Worm (Caenorhabditis elegans) whole organism, mixed stage, embryonic: ENCODE measurements around the gene nas-8.

Experiments
- bed-3 ChIP-seq: fragments of 200-800 bp; sonication (Bioruptor generic); optimal IDR thresholded peaks from 3 replicates; lab custom pipeline; 2018; ENCODE audit warnings: mild to moderate bottlenecking, missing genetic modification characterization, moderate library complexity, missing compliant biosample characterization
- blmp-1 ChIP-seq: fragments of 150-350 bp; optimal IDR thresholded peaks from 2 replicates; lab custom pipeline; 2014; ENCODE audit warnings: missing biosample characterization, missing genetic modification characterization
- ceh-39 ChIP-seq: fragments of 150-350 bp; optimal IDR thresholded peaks from 2 replicates; lab custom pipeline; 2014; ENCODE audit warnings: missing biosample characterization, missing genetic modification characterization
- ceh-43 ChIP-seq: fragments of 200-800 bp; sonication (Bioruptor generic); optimal IDR thresholded peaks from 2 replicates; lab custom pipeline; 2018; ENCODE audit warnings: mild to moderate bottlenecking, missing genetic modification characterization, moderate library complexity, missing compliant biosample characterization
- ces-1 ChIP-seq: fragments of 150-350 bp; optimal IDR thresholded peaks from 2 replicates; lab custom pipeline; 2014; ENCODE audit warnings: missing biosample characterization, missing genetic modification reagents, missing genetic modification characterization
- cnd-1 ChIP-seq: fragments of 200-800 bp; sonication (Bioruptor generic); optimal IDR thresholded peaks from 2 replicates; lab custom pipeline; 2018; ENCODE audit warnings: mild to moderate bottlenecking, missing genetic modification characterization, missing compliant biosample characterization
- elt-1 ChIP-seq: sonication (generic microtip); optimal IDR thresholded peaks from 2 replicates; lab custom pipeline; 2017; ENCODE audit warnings: missing genetic modification characterization, mild to moderate bottlenecking, missing compliant biosample characterization, antibody characterized with exemption, moderate library complexity, borderline replicate concordance; ENCODE audit not compliant: insufficient read depth
- elt-3 ChIP-seq: fragments of 150-350 bp; optimal IDR thresholded peaks from 2 replicates; lab custom pipeline; 2014; ENCODE audit warnings: missing biosample characterization, missing genetic modification characterization
- ham-2 ChIP-seq: fragments of 200-800 bp; sonication (Bioruptor generic); optimal IDR thresholded peaks from 2 replicates; lab custom pipeline; 2018; ENCODE audit warnings: mild to moderate bottlenecking, missing genetic modification characterization, missing compliant biosample characterization
- hlh-1 ChIP-seq: fragments of 150-350 bp; optimal IDR thresholded peaks from 2 replicates; lab custom pipeline; 2014; ENCODE audit warnings: missing biosample characterization, missing genetic modification reagents, missing genetic modification characterization
- lin-13 ChIP-seq: fragments of 150-350 bp; optimal IDR thresholded peaks from 2 replicates; lab custom pipeline; 2014; ENCODE audit warnings: missing biosample characterization, missing genetic modification characterization
- lin-32 ChIP-seq: fragments of 200-800 bp; sonication (Bioruptor generic); optimal IDR thresholded peaks from 2 replicates; lab custom pipeline; 2018; ENCODE audit warnings: mild to moderate bottlenecking, missing genetic modification characterization, missing compliant biosample characterization
- lsy-2 ChIP-seq: fragments of 150-350 bp; optimal IDR thresholded peaks from 2 replicates; lab custom pipeline; 2014; ENCODE audit warnings: missing biosample characterization, missing genetic modification characterization
- mab-5 ChIP-seq: fragments of 150-350 bp; optimal IDR thresholded peaks from 2 replicates; lab custom pipeline; 2014; ENCODE audit warnings: missing biosample characterization, missing genetic modification characterization
- mep-1 ChIP-seq: fragments of 150-350 bp; optimal IDR thresholded peaks from 2 replicates; lab custom pipeline; 2017; ENCODE audit warnings: missing biosample characterization, missing genetic modification reagents, missing genetic modification characterization, inconsistent platforms
- mls-2 ChIP-seq: sonication (generic microtip); optimal IDR thresholded peaks from 2 replicates; lab custom pipeline; 2016; ENCODE audit warnings: mild to moderate bottlenecking, missing genetic modification characterization, moderate library complexity, missing compliant biosample characterization
- nhr-12 ChIP-seq: fragments of 150-350 bp; optimal IDR thresholded peaks from 2 replicates; lab custom pipeline; 2014; ENCODE audit warnings: missing biosample characterization, missing genetic modification characterization
- nhr-2 ChIP-seq: fragments of 150-350 bp; optimal IDR thresholded peaks from 2 replicates; lab custom pipeline; 2014; ENCODE audit warnings: missing biosample characterization, missing genetic modification characterization
- nhr-237 ChIP-seq: fragments of 150-350 bp; optimal IDR thresholded peaks from 2 replicates; lab custom pipeline; 2014; ENCODE audit warnings: missing biosample characterization, missing genetic modification characterization
- nhr-76 ChIP-seq: sonication (generic microtip); optimal IDR thresholded peaks from 2 replicates; lab custom pipeline; 2017; ENCODE audit warnings: missing biosample characterization, missing genetic modification characterization
- pha-4 ChIP-seq: fragments of 150-350 bp; optimal IDR thresholded peaks from 2 replicates; lab custom pipeline; 2018; ENCODE audit warnings: missing biosample characterization, missing genetic modification reagents, missing genetic modification characterization
- sem-2 ChIP-seq: fragments of 200-800 bp; sonication (Bioruptor generic); optimal IDR thresholded peaks from 2 replicates; lab custom pipeline; 2018; ENCODE audit warnings: mild to moderate bottlenecking, missing genetic modification characterization, missing compliant biosample characterization
- snpc-4 ChIP-seq: fragments of 150-350 bp; optimal IDR thresholded peaks from 2 replicates; lab custom pipeline; 2014; ENCODE audit warnings: missing biosample characterization, missing genetic modification characterization
- sptf-1 ChIP-seq: sonication (generic microtip); optimal IDR thresholded peaks from 2 replicates; lab custom pipeline; 2017; ENCODE audit warnings: mild to moderate bottlenecking, missing genetic modification characterization, moderate library complexity, missing compliant biosample characterization
- tbx-8 ChIP-seq: fragments of 200-800 bp; sonication (Bioruptor generic); optimal IDR thresholded peaks from 2 replicates; lab custom pipeline; 2018; ENCODE audit warnings: mild to moderate bottlenecking, missing genetic modification characterization, moderate library complexity, missing compliant biosample characterization
- unc-120 ChIP-seq: sonication (generic microtip); optimal IDR thresholded peaks from 2 replicates; lab custom pipeline; 2017; ENCODE audit warnings: missing genetic modification characterization, missing compliant biosample characterization; ENCODE audit not compliant: poor library complexity, severe bottlenecking
- unc-39 ChIP-seq: fragments of 150-350 bp; optimal IDR thresholded peaks from 2 replicates; lab custom pipeline; 2014; ENCODE audit warnings: missing biosample characterization, missing genetic modification characterization
- unc-62 ChIP-seq: fragments of 150-350 bp; optimal IDR thresholded peaks from 2 replicates; lab custom pipeline; 2014; ENCODE audit warnings: missing biosample characterization, missing genetic modification reagents, missing genetic modification characterization
- zip-8 ChIP-seq: fragments of 150-350 bp; optimal IDR thresholded peaks from 2 replicates; lab custom pipeline; 2014; ENCODE audit warnings: missing biosample characterization, missing genetic modification characterization
- ztf-11 ChIP-seq: fragments of 150-350 bp; optimal IDR thresholded peaks from 2 replicates; lab custom pipeline; 2014; ENCODE audit warnings: missing biosample characterization, missing genetic modification characterization

Gene nas-8

ce11 chrIV:7152409-7152808, 37.7 kb downstream of the nas-8 start, which contains the start of gene col-113:
col-113 (minus strand) TSS chrIV:7152509.
- TF ChIP-seq unc-62 (no peak), sem-2 (no peak), blmp-1 (no peak), bed-3 (no peak), sptf-1 (tag; lab: Kevin White, UChicago) (no peak), nhr-12 (tag; lab: Kevin White, UChicago) (no peak), elt-3 (tag; lab: Kevin White, UChicago) (no peak), lsy-2 (tag; lab: Kevin White, UChicago) (no peak)

ce11 chrIV:7153362-7153761, 38.7 kb downstream of the nas-8 start, which contains the start of gene C34D4.3:
C34D4.3 (plus strand) TSS chrIV:7153662.
- TF ChIP-seq ztf-11 (tag; lab: Kevin White, UChicago) (no peak), ces-1 (no peak), zip-8 (no peak), mab-5 (no peak), sptf-1 (tag; lab: Kevin White, UChicago) (no peak), bed-3 (no peak), ceh-39 (tag; lab: Kevin White, UChicago) (no peak), unc-62 (no peak), lsy-2 (tag; lab: Kevin White, UChicago) (no peak), lin-32 (GFP tag; lab: Kevin White, UChicago) (no peak), mep-1 (no peak), nhr-237 (tag; lab: Kevin White, UChicago) (no peak), ceh-43 (GFP tag; lab: Kevin White, UChicago) (no peak), elt-1 (no peak), elt-3 (tag; lab: Kevin White, UChicago) (no peak), lin-13 (no peak), nhr-76 (no peak), unc-120 (tag; lab: Kevin White, UChicago) (no peak), snpc-4 (tag; lab: Kevin White, UChicago) (no peak)

- TF ChIP-seq ztf-11 (tag; lab: Kevin White, UChicago) (no peak), elt-1 (peak; percentile 32)
Measured at ce11 chrIV:7154356-7154755, 39.7 kb downstream of the nas-8 start, which contains the start of gene C34D4.2. C34D4.2 (plus strand) TSS chrIV:7154656.

- TF ChIP-seq sptf-1 (tag; lab: Kevin White, UChicago) (peak; percentile 57), lsy-2 (tag; lab: Kevin White, UChicago) (peak; percentile 1), hlh-1 (tag; lab: Kevin White, UChicago) (no peak), ceh-43 (GFP tag; lab: Kevin White, UChicago) (peak; percentile 19), ztf-11 (tag; lab: Kevin White, UChicago) (peak; percentile 16)
Measured at ce11 chrIV:7156356-7156755, 41.7 kb downstream of the nas-8 start, which contains the start of gene maph-9. maph-9 (plus strand) TSS chrIV:7156628.

- TF ChIP-seq cnd-1 (tag; lab: Kevin White, UChicago): no peak
- TF ChIP-seq sptf-1 (tag; lab: Kevin White, UChicago): no peak
- no peak for TF ChIP-seq ham-2
- no peak for TF ChIP-seq sem-2
- TF ChIP-seq mab-5: no peak
- TF ChIP-seq tbx-8 (GFP tag; lab: Kevin White, UChicago): no peak
- no peak for TF ChIP-seq mls-2 (tag; lab: Kevin White, UChicago)
- no peak for TF ChIP-seq pha-4 (tag; lab: Kevin White, UChicago)
Measured at ce11 chrIV:7158161-7158560, 43.5 kb downstream of the nas-8 start.

- TF ChIP-seq ceh-39 (tag; lab: Kevin White, UChicago) (no peak), elt-1 (no peak), mep-1 (no peak), unc-120 (tag; lab: Kevin White, UChicago) (no peak), unc-62 (no peak), unc-39 (tag; lab: Kevin White, UChicago) (no peak), lin-32 (GFP tag; lab: Kevin White, UChicago) (no peak), cnd-1 (tag; lab: Kevin White, UChicago) (no peak), nhr-2 (tag; lab: Kevin White, UChicago) (no peak), tbx-8 (GFP tag; lab: Kevin White, UChicago) (no peak), sem-2 (no peak)
Measured at ce11 chrIV:7159586-7159985, 44.9 kb downstream of the nas-8 start.
